Worm (Caenorhabditis elegans): ENCODE measurements around the gene F44A2.5.

- TF ChIP-seq unc-62 (GFP tag; optimal IDR thresholded peaks at IDR 0.05) (no peak), ceh-88 (GFP tag; IDR thresholded peaks at IDR 0.05) (no peak), vab-15 (tag; optimal IDR thresholded peaks at IDR 0.05) (no peak), snpc-4 (tag; optimal IDR thresholded peaks at IDR 0.05) (no peak), nhr-84 (tag; optimal IDR thresholded peaks at IDR 0.05) (no peak), ceh-82 (tag; optimal IDR thresholded peaks at IDR 0.05) (no peak), nhr-77 (tag; optimal IDR thresholded peaks at IDR 0.05) (no peak), sptf-1 (tag; optimal IDR thresholded peaks at IDR 0.05) (no peak), ces-1 (GFP tag; optimal IDR thresholded peaks at IDR 0.05) (no peak), dsc-1 (tag; optimal IDR thresholded peaks at IDR 0.05) (no peak), mdl-1 (tag; optimal IDR thresholded peaks at IDR 0.05) (no peak), fkh-10 (GFP tag; optimal IDR thresholded peaks at IDR 0.05) (no peak), nhr-12 (tag; optimal IDR thresholded peaks at IDR 0.05) (no peak)
Observed at ce11 chrV:9349687-9350086, 52.3 kb downstream of the F44A2.5 start, which contains the start of gene srx-47.
